Worm (Caenorhabditis elegans) whole organism, L4 larva: Measurements from ENCODE around the gene F01D5.3.

Experiments used
- T26A8.4 ChIP-seq: fragments of 200-800 bp; sonication (Bioruptor generic); IDR thresholded peaks from 2 replicates; pipeline ENCODE4 v1.3.6; 2022; ENCODE audit warnings: missing genetic modification characterization, missing compliant biosample characterization
- lin-13 ChIP-seq: fragments of 150-350 bp; optimal IDR thresholded peaks from 2 replicates; lab custom pipeline; 2014; ENCODE audit warnings: missing biosample characterization, missing genetic modification reagents, missing genetic modification characterization
- mep-1 ChIP-seq: fragments of 150-350 bp; sonication (generic microtip); optimal IDR thresholded peaks from 3 replicates; lab custom pipeline; 2014; ENCODE audit warnings: missing biosample characterization, missing genetic modification characterization
- nhr-6 ChIP-seq: fragments of 150-350 bp; optimal IDR thresholded peaks from 2 replicates; lab custom pipeline; 2014; ENCODE audit warnings: missing biosample characterization, missing genetic modification characterization
- tag-97 ChIP-seq: fragments of 200-800 bp; sonication (Bioruptor generic); IDR thresholded peaks from 2 replicates; pipeline ENCODE4 v1.3.6; 2022; ENCODE audit warnings: missing genetic modification characterization, missing compliant biosample characterization
- unc-130 ChIP-seq: sonication (generic microtip); optimal IDR thresholded peaks from 2 replicates; lab custom pipeline; 2016; ENCODE audit warnings: missing genetic modification reagents, missing genetic modification characterization, missing compliant biosample characterization

- TF ChIP-seq tag-97 (GFP tag; lab: Robert Waterston, UW) (no peak), T26A8.4 (no peak), unc-130 (GFP tag; lab: Kevin White, UChicago) (no peak), lin-13 (GFP tag; lab: Kevin White, UChicago) (no peak), mep-1 (tag; lab: Kevin White, UChicago) (peak; percentile 32), nhr-6 (tag; lab: Kevin White, UChicago) (no peak)
Measured at ce11 chrII:13973514-13973913, 26.4 kb downstream of the F01D5.3 start, which contains the start of gene Y39G8B.1.
